Worm (Caenorhabditis elegans) whole organism, L2 larva: ENCODE data around the gene C28C12.12.

ENCODE experiments used
- C34F6.9 ChIP-seq: fragments of 150-350 bp; optimal IDR thresholded peaks from 2 replicates; lab custom pipeline; 2014; ENCODE audit warnings: missing biosample characterization, missing genetic modification characterization
- F13H6.1 ChIP-seq: sonication (generic microtip); optimal IDR thresholded peaks from 2 replicates; lab custom pipeline; 2016; ENCODE audit warnings: missing genetic modification characterization, missing compliant biosample characterization
- R02D3.7 ChIP-seq: fragments of 150-350 bp; optimal IDR thresholded peaks from 2 replicates; lab custom pipeline; 2014; ENCODE audit warnings: missing biosample characterization, missing genetic modification characterization
- Y55F3AM.14 ChIP-seq: fragments of 200-800 bp; sonication (Bioruptor generic); optimal IDR thresholded peaks from 2 replicates; lab custom pipeline; 2018; ENCODE audit warnings: mild to moderate bottlenecking, missing genetic modification characterization, missing compliant biosample characterization
- ZK546.5 ChIP-seq: sonication (generic microtip); optimal IDR thresholded peaks from 2 replicates; lab custom pipeline; 2017; ENCODE audit warnings: missing biosample characterization, missing genetic modification characterization
- alr-1 ChIP-seq: fragments of 150-350 bp; optimal IDR thresholded peaks from 2 replicates; lab custom pipeline; 2014; ENCODE audit warnings: missing biosample characterization, missing genetic modification characterization
- aly-2 ChIP-seq: fragments of 150-350 bp; optimal IDR thresholded peaks from 2 replicates; lab custom pipeline; 2014; ENCODE audit warnings: missing biosample characterization, missing genetic modification characterization
- ama-1 ChIP-seq: fragments of 150-350 bp; optimal IDR thresholded peaks from 2 replicates; lab custom pipeline; 2018; ENCODE audit warnings: inconsistent platforms
- blmp-1 ChIP-seq: sonication (generic microtip); optimal IDR thresholded peaks from 2 replicates; lab custom pipeline; 2017; ENCODE audit warnings: missing genetic modification characterization, mild to moderate bottlenecking, missing compliant biosample characterization, antibody characterized with exemption, moderate library complexity; ENCODE audit not compliant: insufficient read depth
- ceh-16 ChIP-seq: fragments of 150-350 bp; optimal IDR thresholded peaks from 2 replicates; lab custom pipeline; 2014; ENCODE audit warnings: missing biosample characterization, missing genetic modification characterization
- ceh-82 ChIP-seq: fragments of 150-350 bp; optimal IDR thresholded peaks from 2 replicates; lab custom pipeline; 2014; ENCODE audit warnings: missing biosample characterization, missing genetic modification characterization
- crh-2 ChIP-seq: sonication (generic microtip); optimal IDR thresholded peaks from 2 replicates; lab custom pipeline; 2017; ENCODE audit warnings: missing biosample characterization, missing genetic modification characterization
- dmd-4 ChIP-seq: sonication (generic microtip); optimal IDR thresholded peaks from 2 replicates; lab custom pipeline; 2017; ENCODE audit warnings: missing biosample characterization, missing genetic modification characterization
- egl-27 ChIP-seq: sonication (generic microtip); optimal IDR thresholded peaks from 3 replicates; lab custom pipeline; 2017; ENCODE audit warnings: missing biosample characterization, missing genetic modification reagents, missing genetic modification characterization
- elt-1 ChIP-seq: fragments of 150-350 bp; optimal IDR thresholded peaks from 2 replicates; lab custom pipeline; 2014; ENCODE audit warnings: missing biosample characterization, missing genetic modification characterization
- elt-3 ChIP-seq: sonication (generic microtip); optimal IDR thresholded peaks from 2 replicates; lab custom pipeline; 2017; ENCODE audit warnings: missing biosample characterization, missing genetic modification characterization
- fos-1 ChIP-seq: fragments of 150-350 bp; optimal IDR thresholded peaks from 2 replicates; lab custom pipeline; 2014; ENCODE audit warnings: missing biosample characterization, missing genetic modification characterization
- gmeb-1 ChIP-seq: fragments of 150-350 bp; optimal IDR thresholded peaks from 2 replicates; lab custom pipeline; 2014; ENCODE audit warnings: missing biosample characterization, missing genetic modification characterization
- lin-11 ChIP-seq: fragments of 150-350 bp; sonication (generic microtip); optimal IDR thresholded peaks from 2 replicates; lab custom pipeline; 2014; ENCODE audit warnings: missing biosample characterization, missing genetic modification characterization, inconsistent platforms, mixed read lengths
- lin-13 ChIP-seq: fragments of 150-350 bp; optimal IDR thresholded peaks from 2 replicates; lab custom pipeline; 2014; ENCODE audit warnings: missing biosample characterization, missing genetic modification reagents, missing genetic modification characterization
- lin-39 ChIP-seq: fragments of 150-350 bp; optimal IDR thresholded peaks from 2 replicates; lab custom pipeline; 2014; ENCODE audit warnings: missing biosample characterization, missing genetic modification reagents, missing genetic modification characterization
- lsy-2 ChIP-seq, 2 experiments: fragments of 150-350 bp in 1 of 2; sonication (generic microtip) in 1 of 2; optimal IDR thresholded peaks; 2 replicates each; lab custom pipeline; 2014 to 2017; ENCODE audit warnings: missing biosample characterization in 2 of 2, missing genetic modification characterization in 2 of 2
- mab-5 ChIP-seq: fragments of 150-350 bp; optimal IDR thresholded peaks from 2 replicates; lab custom pipeline; 2014; ENCODE audit warnings: missing biosample characterization, missing genetic modification characterization
- mbf-1 ChIP-seq: sonication (generic microtip); optimal IDR thresholded peaks from 2 replicates; lab custom pipeline; 2017; ENCODE audit warnings: missing biosample characterization, missing genetic modification characterization
- mdl-1 ChIP-seq, 2 experiments: fragments of 150-350 bp in 1 of 2; sonication (generic microtip) in 1 of 2; optimal IDR thresholded peaks; 2 replicates each; lab custom pipeline; 2017; ENCODE audit warnings: missing biosample characterization in 2 of 2, missing genetic modification characterization in 2 of 2
- nhr-10 ChIP-seq: sonication (generic microtip); optimal IDR thresholded peaks from 2 replicates; lab custom pipeline; 2017; ENCODE audit warnings: missing biosample characterization, missing genetic modification characterization
- nhr-11 ChIP-seq: fragments of 150-350 bp; optimal IDR thresholded peaks from 2 replicates; lab custom pipeline; 2014; ENCODE audit warnings: missing biosample characterization, missing genetic modification characterization
- nhr-12 ChIP-seq: fragments of 150-350 bp; optimal IDR thresholded peaks from 2 replicates; lab custom pipeline; 2014; ENCODE audit warnings: missing biosample characterization, missing genetic modification characterization
- nhr-129 ChIP-seq: fragments of 150-350 bp; optimal IDR thresholded peaks from 2 replicates; lab custom pipeline; 2014; ENCODE audit warnings: missing biosample characterization, missing genetic modification characterization
- nhr-21 ChIP-seq: fragments of 150-350 bp; optimal IDR thresholded peaks from 2 replicates; lab custom pipeline; 2014; ENCODE audit warnings: missing biosample characterization, missing genetic modification characterization
- nhr-23 ChIP-seq: fragments of 150-350 bp; optimal IDR thresholded peaks from 2 replicates; lab custom pipeline; 2014; ENCODE audit warnings: missing biosample characterization, missing genetic modification reagents, missing genetic modification characterization
- nhr-237 ChIP-seq: fragments of 150-350 bp; optimal IDR thresholded peaks from 2 replicates; lab custom pipeline; 2014; ENCODE audit warnings: missing biosample characterization, missing genetic modification characterization
- nhr-25 ChIP-seq: fragments of 150-350 bp; sonication (generic microtip); optimal IDR thresholded peaks from 3 replicates; lab custom pipeline; 2014; ENCODE audit warnings: missing biosample characterization, missing genetic modification characterization
- nhr-6 ChIP-seq: fragments of 150-350 bp; optimal IDR thresholded peaks from 2 replicates; lab custom pipeline; 2014; ENCODE audit warnings: missing biosample characterization, missing genetic modification characterization
- nhr-77 ChIP-seq: fragments of 150-350 bp; optimal IDR thresholded peaks from 2 replicates; lab custom pipeline; 2014; ENCODE audit warnings: missing biosample characterization, missing genetic modification characterization
- peb-1 ChIP-seq: fragments of 150-350 bp; optimal IDR thresholded peaks from 2 replicates; lab custom pipeline; 2014; ENCODE audit warnings: missing biosample characterization, missing genetic modification characterization
- sem-4 ChIP-seq: fragments of 150-350 bp; optimal IDR thresholded peaks from 2 replicates; lab custom pipeline; 2014; ENCODE audit warnings: missing biosample characterization, missing genetic modification reagents, missing genetic modification characterization
- skn-1 ChIP-seq: sonication (generic microtip); optimal IDR thresholded peaks from 2 replicates; lab custom pipeline; 2017; ENCODE audit warnings: missing biosample characterization, missing genetic modification characterization
- sma-3 ChIP-seq: sonication (generic microtip); optimal IDR thresholded peaks from 2 replicates; lab custom pipeline; 2016; ENCODE audit warnings: missing genetic modification reagents, missing genetic modification characterization, missing compliant biosample characterization
- sma-9 ChIP-seq, 2 experiments: fragments of 150-350 bp in 1 of 2; sonication (generic microtip) in 1 of 2; optimal IDR thresholded peaks; 2 replicates each; lab custom pipeline; 2014 to 2016; ENCODE audit warnings: missing genetic modification characterization in 2 of 2, mild to moderate bottlenecking in 1 of 2, missing biosample characterization in 1 of 2, missing compliant biosample characterization in 1 of 2, missing genetic modification reagents in 1 of 2, moderate library complexity in 1 of 2
- snpc-4 ChIP-seq: fragments of 150-350 bp; optimal IDR thresholded peaks from 2 replicates; lab custom pipeline; 2014; ENCODE audit warnings: missing biosample characterization, missing genetic modification characterization
- unc-39 ChIP-seq: fragments of 150-350 bp; optimal IDR thresholded peaks from 2 replicates; lab custom pipeline; 2014; ENCODE audit warnings: missing biosample characterization, missing genetic modification characterization
- unc-55 ChIP-seq: fragments of 150-350 bp; sonication (generic microtip); optimal IDR thresholded peaks from 3 replicates; lab custom pipeline; 2014; ENCODE audit warnings: missing biosample characterization, missing genetic modification reagents, missing genetic modification characterization
- unc-62 ChIP-seq: fragments of 150-350 bp; optimal IDR thresholded peaks from 2 replicates; lab custom pipeline; 2014; ENCODE audit warnings: missing biosample characterization, missing genetic modification reagents, missing genetic modification characterization
- zag-1 ChIP-seq: fragments of 150-350 bp; optimal IDR thresholded peaks from 2 replicates; lab custom pipeline; 2014; ENCODE audit warnings: missing biosample characterization, missing genetic modification characterization
- ztf-1 ChIP-seq: fragments of 200-800 bp; sonication (Bioruptor generic); conservative IDR thresholded peaks from 2 replicates; pipeline ENCODE4 v1.3.6; 2022; ENCODE audit warnings: missing genetic modification characterization, missing compliant biosample characterization
- ztf-11 ChIP-seq: sonication (generic microtip); optimal IDR thresholded peaks from 2 replicates; lab custom pipeline; 2017; ENCODE audit warnings: missing biosample characterization, missing genetic modification characterization
- ztf-4 ChIP-seq: fragments of 150-350 bp; optimal IDR thresholded peaks from 2 replicates; lab custom pipeline; 2014; ENCODE audit warnings: missing biosample characterization, missing genetic modification characterization

Gene C28C12.12

ce11 chrIV:8498773-8499360, 2.7 kb upstream of the C28C12.12 start, which contains the start of the genes acdh-13 and mesp-1:
TSS of gene acdh-13 (minus strand) at chrIV:8498823.
TSS of gene mesp-1 (plus strand) at chrIV:8499310.
- TF ChIP-seq unc-39 (tag; lab: Kevin White, UChicago) (no peak), zag-1 (tag; lab: Kevin White, UChicago) (no peak), nhr-11 (tag; lab: Kevin White, UChicago) (no peak), unc-55 (GFP tag; lab: Kevin White, UChicago) (peak; percentile 59), blmp-1 (no peak), unc-62 (GFP tag; lab: Kevin White, UChicago) (no peak), crh-2 (tag; lab: Kevin White, UChicago) (no peak), mbf-1 (no peak), nhr-23 (no peak), gmeb-1 (tag; lab: Kevin White, UChicago) (peak; percentile 87), fos-1 (tag; lab: Kevin White, UChicago) (no peak), lin-11 (tag; lab: Kevin White, UChicago) (no peak), lin-13 (GFP tag; lab: Kevin White, UChicago) (no peak), sem-4 (tag; lab: Kevin White, UChicago) (no peak), ceh-82 (tag; lab: Kevin White, UChicago) (no peak), alr-1 (tag; lab: Kevin White, UChicago) (no peak), F13H6.1 (no peak), nhr-12 (no peak), mdl-1 (tag; optimal IDR thresholded peaks at IDR 0.05; lab: Kevin White, UChicago) (no peak), snpc-4 (tag; lab: Kevin White, UChicago) (no peak), nhr-25 (no peak), ztf-1 (GFP tag; lab: Robert Waterston, UW) (no peak), ZK546.5 (no peak), ama-1 (lab: Kevin White, UChicago) (no peak), C34F6.9 (peak; percentile 56), nhr-6 (tag; lab: Kevin White, UChicago) (no peak), lin-39 (tag; lab: Kevin White, UChicago) (no peak), ztf-4 (tag; lab: Kevin White, UChicago) (no peak), nhr-10 (tag; lab: Kevin White, UChicago) (no peak), R02D3.7 (tag; lab: Kevin White, UChicago) (no peak), peb-1 (tag; lab: Kevin White, UChicago) (no peak), lsy-2 (tag; optimal IDR thresholded peaks at IDR 0.05; lab: Kevin White, UChicago) (peak in 1 of 2 experiments; percentile 68), nhr-21 (tag; lab: Kevin White, UChicago) (peak; percentile 6), sma-9 (GFP tag; optimal IDR thresholded peaks at IDR 0.05; lab: Kevin White, UChicago) (peak; percentile 29), sma-9 (tag; optimal IDR thresholded peaks at IDR 0.05; lab: Kevin White, UChicago) (no peak), dmd-4 (no peak), nhr-77 (no peak), Y55F3AM.14 (GFP tag; lab: Kevin White, UChicago) (no peak), nhr-237 (tag; lab: Kevin White, UChicago) (no peak), aly-2 (tag; lab: Kevin White, UChicago) (no peak), elt-3 (tag; lab: Kevin White, UChicago) (no peak), elt-1 (no peak), skn-1 (tag; lab: Kevin White, UChicago) (no peak), nhr-129 (tag; lab: Kevin White, UChicago) (peak; percentile 11), mab-5 (tag; lab: Kevin White, UChicago) (no peak), sma-3 (GFP tag; lab: Kevin White, UChicago) (peak; percentile 14), egl-27 (tag; lab: Kevin White, UChicago) (no peak), ceh-16 (tag; lab: Kevin White, UChicago) (no peak), ztf-11 (tag; lab: Kevin White, UChicago) (no peak)
